Fruit fly (Drosophila melanogaster): Measurements from ENCODE around the gene CG18558.

The CG18558 gene

dm6 chr2L:2872309-2872932 is 28.1 kb upstream of the CG18558 start:
- no peak for TF ChIP-seq N (GFP tag; optimal IDR thresholded peaks at IDR 0.05)
- TF ChIP-seq Vsx2 (GFP tag; optimal IDR thresholded peaks at IDR 0.05; ENCODE audit: partially characterized antibody), result no peak
- no peak for TF ChIP-seq Dif (GFP tag; optimal IDR thresholded peaks at IDR 0.05; ENCODE audit: partially characterized antibody)
- no peak for TF ChIP-seq pan (optimal IDR thresholded peaks at IDR 0.05)
- TF ChIP-seq dsf (GFP tag; optimal IDR thresholded peaks at IDR 0.05; ENCODE audit: borderline replicate concordance), result no peak
- no peak for TF ChIP-seq ey (GFP tag; optimal IDR thresholded peaks at IDR 0.05)
- TF ChIP-seq CG9705 (GFP tag; optimal IDR thresholded peaks at IDR 0.05), result no peak
- TF ChIP-seq CrebA (GFP tag; optimal IDR thresholded peaks at IDR 0.05; ENCODE audit: borderline replicate concordance), result no peak
- no peak for TF ChIP-seq br (GFP tag; optimal IDR thresholded peaks at IDR 0.05)
- no peak for TF ChIP-seq rgr (GFP tag; optimal IDR thresholded peaks at IDR 0.05)
- TF ChIP-seq brk (GFP tag; optimal IDR thresholded peaks at IDR 0.05), result no peak
- TF ChIP-seq Jra (GFP tag; optimal IDR thresholded peaks at IDR 0.05), result no peak
- no peak for TF ChIP-seq h (GFP tag; optimal IDR thresholded peaks at IDR 0.05)
- no peak for TF ChIP-seq dl (GFP tag; optimal IDR thresholded peaks at IDR 0.05; ENCODE audit: insufficient read depth in 1 of 2, partially characterized antibody in 2 of 2)
- no peak for TF ChIP-seq usp (GFP tag; optimal IDR thresholded peaks at IDR 0.05)
- TF ChIP-seq sv (GFP tag; optimal IDR thresholded peaks at IDR 0.05), result no peak
- TF ChIP-seq tai (GFP tag; optimal IDR thresholded peaks at IDR 0.05), result no peak
- no peak for TF ChIP-seq Myc (optimal IDR thresholded peaks at IDR 0.05)
- TF ChIP-seq psq (GFP tag; optimal IDR thresholded peaks at IDR 0.05), result no peak

dm6 chr2L:2869008-2869702 is 24.8 kb upstream of the CG18558 start, which contains the start of gene CG8813:
Gene CG8813 (plus strand): TSS chr2L:2869652.
- TF ChIP-seq pan (optimal IDR thresholded peaks at IDR 0.05), result no peak
- TF ChIP-seq lola (GFP tag; optimal IDR thresholded peaks at IDR 0.05), result no peak
- TF ChIP-seq usp (GFP tag; optimal IDR thresholded peaks at IDR 0.05), result no peak
- no peak for TF ChIP-seq CG9705 (GFP tag; optimal IDR thresholded peaks at IDR 0.05)
- no peak for TF ChIP-seq dsf (GFP tag; optimal IDR thresholded peaks at IDR 0.05; ENCODE audit: borderline replicate concordance)
- no peak for TF ChIP-seq Vsx2 (GFP tag; optimal IDR thresholded peaks at IDR 0.05; ENCODE audit: partially characterized antibody)
- TF ChIP-seq Dif (GFP tag; optimal IDR thresholded peaks at IDR 0.05; ENCODE audit: partially characterized antibody), result no peak
- no peak for TF ChIP-seq Rel (GFP tag; optimal IDR thresholded peaks at IDR 0.05)
- TF ChIP-seq Rel (tag; optimal IDR thresholded peaks at IDR 0.05), result no peak
- no peak for TF ChIP-seq Abd-B (GFP tag; optimal IDR thresholded peaks at IDR 0.05)
- TF ChIP-seq sv (GFP tag; optimal IDR thresholded peaks at IDR 0.05), result no peak
- no peak for TF ChIP-seq Mio (GFP tag; optimal IDR thresholded peaks at IDR 0.05)
- no peak for TF ChIP-seq Hnf4 (GFP tag; optimal IDR thresholded peaks at IDR 0.05)
- TF ChIP-seq sage (GFP tag; optimal IDR thresholded peaks at IDR 0.05), result no peak
- no peak for TF ChIP-seq N (GFP tag; optimal IDR thresholded peaks at IDR 0.05)

dm6 chr2L:2865560-2866309 is 21.4 kb upstream of the CG18558 start:
- TF ChIP-seq h (GFP tag; optimal IDR thresholded peaks at IDR 0.05) (no peak), Hnf4 (GFP tag; optimal IDR thresholded peaks at IDR 0.05) (peak; percentile 12), Rel (GFP tag; optimal IDR thresholded peaks at IDR 0.05) (no peak), Rel (tag; optimal IDR thresholded peaks at IDR 0.05) (peak; percentile 51), br (GFP tag; optimal IDR thresholded peaks at IDR 0.05) (no peak)

dm6 chr2L:2864601-2865000 is 20.3 kb upstream of the CG18558 start:
- TF ChIP-seq Hr83 (GFP tag; optimal IDR thresholded peaks at IDR 0.05; ENCODE audit: poor library complexity, severe bottlenecking) (peak; percentile 52), GATAd (GFP tag; optimal IDR thresholded peaks at IDR 0.05) (no peak), CG32264 (GFP tag; optimal IDR thresholded peaks at IDR 0.05) (no peak), h (GFP tag; optimal IDR thresholded peaks at IDR 0.05) (peak; percentile 18), Sp1 (GFP tag; optimal IDR thresholded peaks at IDR 0.05) (no peak), fru (GFP tag; optimal IDR thresholded peaks at IDR 0.05) (no peak), rgr (GFP tag; optimal IDR thresholded peaks at IDR 0.05) (peak; percentile 34)
